Fruit fly (Drosophila melanogaster): ENCODE data around the gene Acyp2.

Acyp2 gene

dm6 chr3R:15807306-15807705 lies 14.8 kb downstream of the Acyp2 start (continued):
- TF ChIP-seq salr (GFP tag; optimal IDR thresholded peaks at IDR 0.05) (no peak), CG6276 (GFP tag; optimal IDR thresholded peaks at IDR 0.05) (no peak), Ets21C (GFP tag; optimal IDR thresholded peaks at IDR 0.05) (no peak), Sox14 (GFP tag; optimal IDR thresholded peaks at IDR 0.05) (no peak), CG6854 (GFP tag; optimal IDR thresholded peaks at IDR 0.05) (peak; percentile 39), achi (GFP tag; optimal IDR thresholded peaks at IDR 0.05) (no peak), OdsH (GFP tag; optimal IDR thresholded peaks at IDR 0.05) (no peak), CG32006 (GFP tag; optimal IDR thresholded peaks at IDR 0.05) (no peak), CG1621 (tag; optimal IDR thresholded peaks at IDR 0.05) (peak; percentile 69), CG7368 (GFP tag; optimal IDR thresholded peaks at IDR 0.05) (no peak), CG3919 (GFP tag; optimal IDR thresholded peaks at IDR 0.05) (no peak)

- no peak for TF ChIP-seq CG11762 (GFP tag; optimal IDR thresholded peaks at IDR 0.05; ENCODE audit: insufficient read depth)
- peak; percentile 41 for TF ChIP-seq Blimp-1 (GFP tag; optimal IDR thresholded peaks at IDR 0.05)
- TF ChIP-seq Sox102F (GFP tag; optimal IDR thresholded peaks at IDR 0.05): no peak
- no peak for TF ChIP-seq spab (GFP tag; optimal IDR thresholded peaks at IDR 0.05)
- TF ChIP-seq CG8632 (GFP tag; optimal IDR thresholded peaks at IDR 0.05): no peak
- 0 out of 3 replicates have a peak, but pooled peaks have one; percentile 17 for TF ChIP-seq CG6163 (GFP tag; IDR thresholded peaks at IDR 0.05)
- TF ChIP-seq CG3919 (GFP tag; optimal IDR thresholded peaks at IDR 0.05): no peak
- no peak for TF ChIP-seq fd85E (GFP tag; optimal IDR thresholded peaks at IDR 0.05)
- TF ChIP-seq ss (GFP tag; optimal IDR thresholded peaks at IDR 0.05): no peak
Observed at dm6 chr3R:15807877-15808381, 15.4 kb downstream of the Acyp2 start.

- TF ChIP-seq eg (GFP tag; IDR thresholded peaks at IDR 0.05) (peak; percentile 12; the same call in 1 of the 3 replicates), svp (GFP tag) (no peak), Smox (GFP tag; optimal IDR thresholded peaks at IDR 0.05) (no peak), Hr4 (GFP tag; optimal IDR thresholded peaks at IDR 0.05) (no peak), Eip78C (GFP tag) (peak; percentile 30), ss (GFP tag; optimal IDR thresholded peaks at IDR 0.05) (peak in 1 of 2 experiments; percentile 46), CG6792 (GFP tag; optimal IDR thresholded peaks at IDR 0.05) (no peak), CG3919 (GFP tag; optimal IDR thresholded peaks at IDR 0.05) (peak; percentile 17), Sox102F (GFP tag; optimal IDR thresholded peaks at IDR 0.05) (peak; percentile 3)
Observed at dm6 chr3R:15810369-15810768, 17.9 kb downstream of the Acyp2 start.

dm6 chr3R:15814150-15814549 lies 21.7 kb downstream of the Acyp2 start:
- TF ChIP-seq salr (GFP tag; optimal IDR thresholded peaks at IDR 0.05) (no peak), CG7368 (GFP tag; optimal IDR thresholded peaks at IDR 0.05) (no peak), Ets96B (tag; optimal IDR thresholded peaks at IDR 0.05) (no peak), topi (GFP tag; optimal IDR thresholded peaks at IDR 0.05) (no peak), Eip78C (GFP tag) (no peak), eg (GFP tag; IDR thresholded peaks at IDR 0.05) (no peak), Met (GFP tag; optimal IDR thresholded peaks at IDR 0.05) (no peak), Sox15 (GFP tag; optimal IDR thresholded peaks at IDR 0.05) (no peak), spab (GFP tag; optimal IDR thresholded peaks at IDR 0.05) (no peak), CG4318 (GFP tag; optimal IDR thresholded peaks at IDR 0.05) (no peak), CG3032 (tag; optimal IDR thresholded peaks at IDR 0.05) (no peak)

dm6 chr3R:15816276-15816675 lies 23.8 kb downstream of the Acyp2 start:
- TF ChIP-seq esn (GFP tag; optimal IDR thresholded peaks at IDR 0.05) (peak; percentile 52), Lpt (GFP tag; optimal IDR thresholded peaks at IDR 0.05) (no peak), Blimp-1 (GFP tag; optimal IDR thresholded peaks at IDR 0.05) (no peak), Gug (GFP tag; IDR thresholded peaks at IDR 0.05) (peak; percentile 49), CG16779 (tag; optimal IDR thresholded peaks at IDR 0.05) (no peak), CG4318 (GFP tag; optimal IDR thresholded peaks at IDR 0.05) (no peak), Sox14 (GFP tag; optimal IDR thresholded peaks at IDR 0.05) (no peak), CG3919 (GFP tag; optimal IDR thresholded peaks at IDR 0.05) (no peak), CG7368 (GFP tag; optimal IDR thresholded peaks at IDR 0.05) (peak; percentile 33), dsx (GFP tag; optimal IDR thresholded peaks at IDR 0.05; ENCODE audit: poor library complexity, severe bottlenecking) (no peak), CG11294 (GFP tag; IDR thresholded peaks at IDR 0.05) (no peak), fd59A (GFP tag; optimal IDR thresholded peaks at IDR 0.05) (no peak), CG6792 (GFP tag; optimal IDR thresholded peaks at IDR 0.05) (peak; percentile 29), CG10669 (GFP tag; optimal IDR thresholded peaks at IDR 0.05) (no peak), dac (GFP tag; optimal IDR thresholded peaks at IDR 0.05) (no peak), CG8119 (GFP tag; IDR thresholded peaks at IDR 0.05) (peak; percentile 36; the same call in 1 of the 3 replicates), Eip93F (GFP tag; optimal IDR thresholded peaks at IDR 0.05) (no peak), salr (GFP tag; optimal IDR thresholded peaks at IDR 0.05) (no peak), CG1621 (tag; optimal IDR thresholded peaks at IDR 0.05) (no peak), CG10631 (GFP tag; optimal IDR thresholded peaks at IDR 0.05) (peak; percentile 47), spab (GFP tag; optimal IDR thresholded peaks at IDR 0.05) (no peak), CG6163 (GFP tag; IDR thresholded peaks at IDR 0.05) (peak; percentile 73)

All from whole organism, prepupa.